Fruit fly (Drosophila melanogaster) whole organism, wandering third instar larva: ENCODE measurements around the gene CG32163.

Source experiments
- CG9705 ChIP-seq: fragments of 200-800 bp; sonication (Bioruptor generic); optimal IDR thresholded peaks from 2 replicates; lab custom pipeline; 2018; ENCODE audit warnings: missing biosample characterization, mild to moderate bottlenecking, missing genetic modification characterization
- Myc ChIP-seq: fragments of >200 bp; optimal IDR thresholded peaks from 2 replicates; lab custom pipeline; 2017
- Rel ChIP-seq, 2 experiments: fragments of 200-800 bp; sonication (Bioruptor generic) in 1 of 2; optimal IDR thresholded peaks; 2 replicates in 1 of 2; 3 replicates in 1 of 2; lab custom pipeline; 2016 to 2019; ENCODE audit warnings: mild to moderate bottlenecking in 2 of 2, missing biosample characterization in 2 of 2, missing genetic modification characterization in 2 of 2, moderate library complexity in 1 of 2
- br ChIP-seq: fragments of 200-800 bp; sonication (Bioruptor generic); optimal IDR thresholded peaks from 2 replicates; lab custom pipeline; 2016; ENCODE audit warnings: missing biosample characterization, missing genetic modification characterization
- fru ChIP-seq: fragments of 200-800 bp; sonication (Bioruptor generic); optimal IDR thresholded peaks from 3 replicates; lab custom pipeline; 2016; ENCODE audit warnings: missing biosample characterization, mild to moderate bottlenecking, missing genetic modification characterization
- psq ChIP-seq: fragments of 200-800 bp; sonication (Bioruptor generic); optimal IDR thresholded peaks from 3 replicates; lab custom pipeline; 2017; ENCODE audit warnings: missing biosample characterization, mild to moderate bottlenecking, missing genetic modification characterization, moderate library complexity

DNA sequence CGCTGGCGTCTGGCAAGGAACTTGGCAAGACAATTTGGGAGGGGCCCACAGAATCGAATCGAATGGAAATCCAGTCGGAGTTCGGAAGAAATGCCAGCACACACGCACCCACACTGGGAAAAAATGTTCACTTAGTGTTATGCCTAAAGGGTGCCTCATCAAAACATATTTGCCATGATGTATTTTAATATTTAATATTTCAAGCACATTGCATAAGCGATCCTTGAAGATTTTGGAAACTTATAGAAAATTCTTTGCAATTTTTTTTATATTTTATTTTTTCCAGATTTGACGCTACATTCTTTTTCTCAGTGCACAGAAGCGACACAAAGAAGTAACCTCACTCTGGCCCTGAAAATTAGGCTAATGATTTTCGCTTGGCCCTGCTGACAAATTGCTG is 20.9 kb upstream of the CG32163 start:
- TF ChIP-seq psq (no peak), Rel (GFP tag; optimal IDR thresholded peaks at IDR 0.05; lab: Kevin White, UChicago) (no peak), Rel (tag; optimal IDR thresholded peaks at IDR 0.05; lab: Kevin White, UChicago) (no peak), CG9705 (GFP tag; lab: Kevin White, UChicago) (no peak), fru (GFP tag; lab: Kevin White, UChicago) (no peak), Myc (lab: Kevin White, UChicago) (no peak), br (GFP tag; lab: Kevin White, UChicago) (no peak)
